Worm (Caenorhabditis elegans) whole organism, young adult: Measurements from ENCODE around the gene inso-1.

Experiments used
- B0019.2 ChIP-seq: fragments of 200-800 bp; sonication (Bioruptor generic); conservative IDR thresholded peaks from 2 replicates; pipeline ENCODE4 v1.3.6; 2022; ENCODE audit warnings: missing genetic modification reagents, missing genetic modification characterization, missing compliant biosample characterization
- B0336.3 ChIP-seq: fragments of 200-800 bp; sonication (Bioruptor generic); IDR thresholded peaks from 2 replicates; pipeline ENCODE4 v1.3.6; 2022; ENCODE audit warnings: missing genetic modification characterization, missing compliant biosample characterization
- D2030.7 ChIP-seq: fragments of 200-800 bp; sonication (Bioruptor generic); IDR thresholded peaks from 2 replicates; pipeline ENCODE4 v1.3.6; 2022; ENCODE audit warnings: missing genetic modification reagents, missing genetic modification characterization, missing compliant biosample characterization
- F33H1.4 ChIP-seq: fragments of 200-800 bp; sonication (Bioruptor generic); IDR thresholded peaks from 2 replicates; pipeline ENCODE4 v1.3.6; 2022; ENCODE audit warnings: missing genetic modification reagents, missing genetic modification characterization, missing compliant biosample characterization
- F49E8.2 ChIP-seq: sonication (generic microtip); optimal IDR thresholded peaks from 3 replicates; lab custom pipeline; 2017; ENCODE audit warnings: missing genetic modification characterization, mild to moderate bottlenecking, missing compliant biosample characterization, antibody characterized with exemption, moderate library complexity; ENCODE audit not compliant: insufficient read depth
- F52B5.7 ChIP-seq: sonication (generic microtip); optimal IDR thresholded peaks from 2 replicates; lab custom pipeline; 2016; ENCODE audit warnings: mild to moderate bottlenecking, missing genetic modification characterization, missing compliant biosample characterization
- F57C9.4 ChIP-seq: sonication (generic microtip); optimal IDR thresholded peaks from 2 replicates; lab custom pipeline; 2017; ENCODE audit warnings: mild to moderate bottlenecking, missing genetic modification characterization, missing compliant biosample characterization
- K11D2.4 ChIP-seq: fragments of 200-800 bp; sonication (Bioruptor generic); IDR thresholded peaks from 2 replicates; pipeline ENCODE4 v1.3.6; 2022; ENCODE audit warnings: missing genetic modification reagents, missing genetic modification characterization, missing compliant biosample characterization
- K12H6.12 ChIP-seq: fragments of 200-800 bp; sonication (Bioruptor generic); optimal IDR thresholded peaks from 2 replicates; lab custom pipeline; 2018; ENCODE audit warnings: mild to moderate bottlenecking, missing genetic modification characterization, missing compliant biosample characterization
- Y53G8AR.9 ChIP-seq: fragments of 200-800 bp; sonication (Bioruptor generic); conservative IDR thresholded peaks from 2 replicates; pipeline ENCODE4 v1.3.6; 2022; ENCODE audit warnings: missing genetic modification reagents, missing genetic modification characterization, missing compliant biosample characterization
- Y56A3A.18 ChIP-seq: fragments of 200-800 bp; sonication (Bioruptor generic); IDR thresholded peaks from 2 replicates; pipeline ENCODE4 v1.3.6; 2022; ENCODE audit warnings: missing genetic modification reagents, missing genetic modification characterization, missing compliant biosample characterization
- aptf-3 ChIP-seq: fragments of 200-800 bp; sonication (Bioruptor generic); IDR thresholded peaks from 2 replicates; pipeline ENCODE4 v1.3.6; 2022; ENCODE audit warnings: missing genetic modification characterization, missing compliant biosample characterization
- attf-5 ChIP-seq: fragments of 200-800 bp; sonication (Bioruptor generic); optimal IDR thresholded peaks from 2 replicates; lab custom pipeline; 2018; ENCODE audit warnings: mild to moderate bottlenecking, missing genetic modification characterization, missing compliant biosample characterization
- cebp-1 ChIP-seq, 2 experiments: fragments of 200-800 bp in 1 of 2; sonication (Bioruptor generic) in 1 of 2; sonication (generic microtip) in 1 of 2; IDR thresholded peaks in 1 of 2; optimal IDR thresholded peaks in 1 of 2; 2 replicates each; pipeline versions ENCODE4 v1.3.6 to Lab custom; 2017 to 2022; ENCODE audit warnings: missing compliant biosample characterization in 2 of 2, missing genetic modification characterization in 2 of 2, mild to moderate bottlenecking in 1 of 2, missing genetic modification reagents in 1 of 2, moderate library complexity in 1 of 2
- ceh-27 ChIP-seq: fragments of 200-800 bp; sonication (Bioruptor generic); optimal IDR thresholded peaks from 2 replicates; lab custom pipeline; 2018; ENCODE audit warnings: mild to moderate bottlenecking, missing genetic modification characterization, moderate library complexity, missing compliant biosample characterization
- dox-1 ChIP-seq: fragments of 200-800 bp; sonication (Bioruptor generic); IDR thresholded peaks from 2 replicates; pipeline ENCODE4 v1.3.6; 2022; ENCODE audit warnings: missing genetic modification reagents, missing genetic modification characterization, missing compliant biosample characterization
- egl-18 ChIP-seq: fragments of 200-800 bp; sonication (Bioruptor generic); IDR thresholded peaks from 2 replicates; pipeline ENCODE4 v1.3.6; 2022; ENCODE audit warnings: missing genetic modification reagents, missing genetic modification characterization, missing compliant biosample characterization
- egl-44 ChIP-seq: fragments of 200-800 bp; sonication (Bioruptor generic); IDR thresholded peaks from 2 replicates; pipeline ENCODE4 v1.3.6; 2022; ENCODE audit warnings: missing genetic modification reagents, missing genetic modification characterization, missing compliant biosample characterization
- gei-17 ChIP-seq: fragments of 200-800 bp; sonication (Bioruptor generic); optimal IDR thresholded peaks from 2 replicates; lab custom pipeline; 2018; ENCODE audit warnings: mild to moderate bottlenecking, missing genetic modification characterization, missing compliant biosample characterization
- hlh-12 ChIP-seq: sonication (generic microtip); optimal IDR thresholded peaks from 2 replicates; lab custom pipeline; 2016; ENCODE audit warnings: missing genetic modification characterization, missing compliant biosample characterization
- lin-26 ChIP-seq: fragments of 200-800 bp; sonication (Bioruptor generic); IDR thresholded peaks from 2 replicates; pipeline ENCODE4 v1.3.6; 2022; ENCODE audit warnings: missing genetic modification reagents, missing genetic modification characterization, missing compliant biosample characterization
- lin-35 ChIP-seq, 3 experiments: fragments of 150-350 bp in 2 of 3; sonication (generic microtip) in 1 of 3; optimal IDR thresholded peaks; 2 replicates each; lab custom pipeline; 2014 to 2018; ENCODE audit warnings: missing biosample characterization in 3 of 3, missing genetic modification characterization in 3 of 3, missing genetic modification reagents in 3 of 3
- lsl-1 ChIP-seq: fragments of 200-800 bp; sonication (Bioruptor generic); optimal IDR thresholded peaks from 2 replicates; lab custom pipeline; 2018; ENCODE audit warnings: mild to moderate bottlenecking, missing genetic modification characterization, moderate library complexity, missing compliant biosample characterization
- mel-28 ChIP-seq: sonication (generic microtip); optimal IDR thresholded peaks from 2 replicates; lab custom pipeline; 2016; ENCODE audit warnings: borderline replicate concordance, mild to moderate bottlenecking, missing genetic modification characterization, missing compliant biosample characterization
- nfyb-1 ChIP-seq: fragments of 200-800 bp; sonication (Bioruptor generic); IDR thresholded peaks from 2 replicates; pipeline ENCODE4 v1.3.6; 2022; ENCODE audit warnings: missing genetic modification reagents, missing genetic modification characterization, missing compliant biosample characterization
- nhr-80 ChIP-seq: sonication (generic microtip); optimal IDR thresholded peaks from 2 replicates; lab custom pipeline; 2016; ENCODE audit warnings: missing genetic modification characterization, missing compliant biosample characterization
- nhr-90 ChIP-seq: sonication (generic microtip); optimal IDR thresholded peaks from 2 replicates; lab custom pipeline; 2016; ENCODE audit warnings: missing genotype, mild to moderate bottlenecking, missing genetic modification characterization, missing compliant biosample characterization
- pha-4 ChIP-seq: fragments of 150-350 bp; sonication (generic microtip); optimal IDR thresholded peaks from 2 replicates; lab custom pipeline; 2014; ENCODE audit warnings: missing biosample characterization, missing genetic modification reagents, missing genetic modification characterization
- repo-1 ChIP-seq: sonication (generic microtip); optimal IDR thresholded peaks from 2 replicates; lab custom pipeline; 2017; ENCODE audit warnings: mild to moderate bottlenecking, missing genetic modification characterization, missing compliant biosample characterization
- snpc-1.1 ChIP-seq: sonication (generic microtip); optimal IDR thresholded peaks from 2 replicates; lab custom pipeline; 2017; ENCODE audit warnings: missing genetic modification characterization, mild to moderate bottlenecking, missing compliant biosample characterization, antibody characterized with exemption, moderate library complexity, missing genotype, missing genetic modification reagents; ENCODE audit not compliant: insufficient read depth
- snpc-4 ChIP-seq, 5 experiments: fragments of 150-350 bp in 1 of 5; sonication (generic microtip) in 4 of 5; optimal IDR thresholded peaks; 2 replicates each; lab custom pipeline; 2014 to 2018; ENCODE audit warnings: missing genetic modification characterization in 5 of 5, missing biosample characterization in 3 of 5, antibody characterized with exemption in 2 of 5, mild to moderate bottlenecking in 2 of 5, missing compliant biosample characterization in 2 of 5, missing genotype in 2 of 5, moderate library complexity in 2 of 5, missing genetic modification reagents in 1 of 5
- somi-1 ChIP-seq: fragments of 200-800 bp; sonication (Bioruptor generic); optimal IDR thresholded peaks from 2 replicates; lab custom pipeline; 2018; ENCODE audit warnings: mild to moderate bottlenecking, missing genetic modification characterization, missing compliant biosample characterization
- tbp1 ChIP-seq: fragments of 200-800 bp; sonication (Bioruptor generic); optimal IDR thresholded peaks from 2 replicates; lab custom pipeline; 2018; ENCODE audit warnings: mild to moderate bottlenecking, missing genetic modification characterization, missing compliant biosample characterization
- tlf-1 ChIP-seq: fragments of 200-800 bp; sonication (Bioruptor generic); optimal IDR thresholded peaks from 2 replicates; lab custom pipeline; 2018; ENCODE audit warnings: mild to moderate bottlenecking, missing genetic modification characterization, missing compliant biosample characterization
- unc-62 ChIP-seq: fragments of 150-350 bp; optimal IDR thresholded peaks from 2 replicates; lab custom pipeline; 2014; ENCODE audit warnings: missing biosample characterization, missing genetic modification reagents, missing genetic modification characterization
- ztf-22 ChIP-seq: fragments of 200-800 bp; sonication (Bioruptor generic); optimal IDR thresholded peaks from 2 replicates; lab custom pipeline; 2018; ENCODE audit warnings: mild to moderate bottlenecking, missing genetic modification characterization, moderate library complexity, missing compliant biosample characterization
- ztf-26 ChIP-seq: sonication (generic microtip); optimal IDR thresholded peaks from 2 replicates; lab custom pipeline; 2017; ENCODE audit warnings: missing genetic modification characterization, missing compliant biosample characterization
- ztf-6 ChIP-seq: fragments of 200-800 bp; sonication (Bioruptor generic); IDR thresholded peaks from 2 replicates; pipeline ENCODE4 v1.3.6; 2022; ENCODE audit warnings: missing genetic modification reagents, missing genetic modification characterization, missing compliant biosample characterization

inso-1 gene

DNA sequence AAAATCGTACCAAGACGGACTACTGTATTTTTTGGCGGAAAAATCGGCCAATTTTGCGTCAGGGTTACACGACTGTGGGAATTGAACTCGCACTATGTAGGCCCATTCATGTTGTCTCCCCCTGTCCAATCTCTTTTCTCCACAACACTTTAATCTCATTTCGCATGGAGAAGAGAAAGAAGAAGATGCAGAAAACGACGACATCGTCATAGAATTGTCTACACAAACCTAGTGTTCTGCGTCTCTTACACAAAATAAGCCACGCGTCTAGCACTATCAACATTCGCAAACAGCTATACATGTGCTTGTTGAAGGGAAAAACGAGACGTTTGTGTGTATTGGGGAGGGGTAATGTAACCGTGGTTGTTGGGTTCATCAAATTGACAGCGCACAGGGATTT is 23.0 kb downstream of the inso-1 start (continued):
- TF ChIP-seq nhr-80 (peak; percentile 51), somi-1 (GFP tag; lab: Kevin White, UChicago) (peak; percentile 46), hlh-12 (tag; lab: Kevin White, UChicago) (no peak), K12H6.12 (tag; lab: Kevin White, UChicago) (peak; percentile 53), F33H1.4 (no peak), snpc-4 (GFP tag; optimal IDR thresholded peaks at IDR 0.05; lab: Kevin White, UChicago) (no peak), snpc-4 (tag; optimal IDR thresholded peaks at IDR 0.05; lab: Kevin White, UChicago) (peak in 2 of 4 experiments; percentile 8 to 32), egl-44 (0 out of 2 replicates have a peak, but pooled peaks have one; percentile 10), dox-1 (peak; percentile 87), gei-17 (peak; percentile 93), F57C9.4 (tag; lab: Kevin White, UChicago) (no peak), ztf-22 (no peak), ztf-26 (tag; lab: Kevin White, UChicago) (peak; percentile 88), F49E8.2 (tag; lab: Kevin White, UChicago) (no peak), cebp-1 (GFP tag; IDR thresholded peaks at IDR 0.05; lab: Robert Waterston, UW) (0 out of 2 replicates have a peak, but pooled peaks have one; percentile 16), cebp-1 (tag; optimal IDR thresholded peaks at IDR 0.05; lab: Kevin White, UChicago) (peak; percentile 76), unc-62 (GFP tag; lab: Kevin White, UChicago) (no peak), repo-1 (tag; lab: Kevin White, UChicago) (peak; percentile 59), pha-4 (tag; lab: Kevin White, UChicago) (no peak), B0019.2 (GFP tag; lab: Robert Waterston, UW) (no peak), K11D2.4 (GFP tag; lab: Robert Waterston, UW) (peak; percentile 85), lin-35 (GFP tag; optimal IDR thresholded peaks at IDR 0.05; lab: Kevin White, UChicago) (peak in 1 of 3 experiments; percentile 83), tbp1 (peak; percentile 62), tlf-1 (GFP tag; lab: Kevin White, UChicago) (peak; percentile 61), aptf-3 (0 out of 2 replicates have a peak, but pooled peaks have one; percentile 39), ztf-6 (no peak), nhr-90 (tag; lab: Kevin White, UChicago) (no peak), Y53G8AR.9 (no peak), Y56A3A.18 (GFP tag; lab: Robert Waterston, UW) (no peak), B0336.3 (peak; percentile 60), ceh-27 (GFP tag; lab: Kevin White, UChicago) (peak; percentile 91), snpc-1.1 (tag; lab: Kevin White, UChicago) (no peak)

DNA sequence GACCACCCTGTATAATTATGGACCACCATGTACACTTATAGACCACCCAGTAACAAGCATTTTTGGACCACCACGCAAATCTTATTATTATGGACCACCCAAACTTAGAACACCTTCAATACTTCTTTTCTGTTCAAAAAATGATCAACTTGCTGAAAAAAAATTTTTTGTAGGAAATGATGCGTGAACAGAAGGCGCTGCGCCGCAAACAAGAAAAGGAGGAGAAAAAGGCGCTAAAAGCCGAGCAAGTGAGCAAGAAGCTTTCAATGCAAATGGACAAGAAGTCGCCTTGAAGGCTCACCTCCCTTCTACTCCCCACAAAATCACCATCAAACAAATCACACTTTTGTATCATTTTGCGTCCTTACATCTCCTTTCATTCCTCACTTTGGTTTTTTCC is 27.3 kb downstream of the inso-1 start:
- TF ChIP-seq snpc-4 (GFP tag; optimal IDR thresholded peaks at IDR 0.05; lab: Kevin White, UChicago) (no peak), snpc-4 (tag; optimal IDR thresholded peaks at IDR 0.05; lab: Kevin White, UChicago) (no peak), nfyb-1 (GFP tag; lab: Robert Waterston, UW) (no peak), K11D2.4 (GFP tag; lab: Robert Waterston, UW) (no peak), F52B5.7 (no peak), attf-5 (GFP tag; lab: Kevin White, UChicago) (no peak), mel-28 (tag; lab: Kevin White, UChicago) (no peak), hlh-12 (tag; lab: Kevin White, UChicago) (no peak), D2030.7 (no peak), ceh-27 (GFP tag; lab: Kevin White, UChicago) (no peak), lin-26 (GFP tag; lab: Robert Waterston, UW) (no peak), egl-18 (GFP tag; lab: Robert Waterston, UW) (no peak), lsl-1 (GFP tag; lab: Kevin White, UChicago) (no peak)
- TF ChIP-seq, all 124 proteins: peak for 0
